Fruit fly (Drosophila melanogaster) whole organism, embryonic: ENCODE data around the gene CG14657.
A peak's percentile ranks its signal among the peaks of the same experiment; 100 is the strongest.

Experiments
- B-H1 ChIP-seq: fragments of 200-800 bp; sonication (Bioruptor generic); IDR thresholded peaks from 3 replicates; pipeline ENCODE4 v1.3.6; 2022; ENCODE audit warnings: missing biosample characterization, missing genetic modification characterization
- CG11093 ChIP-seq: fragments of 200-800 bp; sonication (Bioruptor generic); IDR thresholded peaks from 3 replicates; pipeline ENCODE4 v1.3.6; 2022; ENCODE audit warnings: missing biosample characterization, missing genetic modification characterization
- CG11560 ChIP-seq: fragments of 200-800 bp; sonication (Bioruptor generic); IDR thresholded peaks from 3 replicates; pipeline ENCODE4 v1.3.6; 2022; ENCODE audit warnings: missing biosample characterization, missing genetic modification characterization
- CG12104 ChIP-seq: fragments of 200-800 bp; sonication (Bioruptor generic); optimal IDR thresholded peaks from 3 replicates; lab custom pipeline; 2016; ENCODE audit warnings: missing biosample characterization, missing genetic modification characterization
- CG12391 ChIP-seq: fragments of 200-800 bp; sonication (Bioruptor generic); optimal IDR thresholded peaks from 3 replicates; lab custom pipeline; 2018; ENCODE audit warnings: missing biosample characterization, mild to moderate bottlenecking, missing genetic modification characterization, moderate library complexity
- CG12942 ChIP-seq: fragments of 200-800 bp; sonication (Bioruptor generic); optimal IDR thresholded peaks from 3 replicates; lab custom pipeline; 2016; ENCODE audit warnings: missing biosample characterization, missing genetic modification characterization
- CG13287 ChIP-seq: fragments of 200-800 bp; sonication (Bioruptor generic); IDR thresholded peaks from 2 replicates; pipeline ENCODE4 v1.3.6; 2022; ENCODE audit warnings: missing biosample characterization, missing genetic modification characterization; ENCODE audit not compliant: partially characterized antibody
- CG1602 ChIP-seq: fragments of 200-800 bp; sonication (Bioruptor generic); optimal IDR thresholded peaks from 3 replicates; lab custom pipeline; 2016; ENCODE audit warnings: missing biosample characterization, missing genetic modification characterization
- CG1792 ChIP-seq: fragments of 200-800 bp; sonication (Bioruptor generic); optimal IDR thresholded peaks from 2 replicates; lab custom pipeline; 2016; ENCODE audit warnings: missing biosample characterization, missing genetic modification characterization
- CG30431 ChIP-seq: fragments of 200-800 bp; sonication (Bioruptor generic); optimal IDR thresholded peaks from 2 replicates; lab custom pipeline; 2017; ENCODE audit warnings: missing biosample characterization, missing genetic modification characterization
- CG31441 ChIP-seq: fragments of 200-800 bp; sonication (Bioruptor generic); IDR thresholded peaks from 2 replicates; pipeline ENCODE4 v1.3.6; 2022; ENCODE audit warnings: missing biosample characterization, missing genetic modification characterization
- CG3163 ChIP-seq: fragments of 200-800 bp; sonication (Bioruptor generic); optimal IDR thresholded peaks from 3 replicates; lab custom pipeline; 2016; ENCODE audit warnings: missing biosample characterization, missing genetic modification characterization
- CG3407 ChIP-seq: fragments of 200-800 bp; sonication (Bioruptor generic); optimal IDR thresholded peaks from 2 replicates; lab custom pipeline; 2018; ENCODE audit warnings: missing biosample characterization, mild to moderate bottlenecking, missing genetic modification characterization
- CG34376 ChIP-seq: fragments of 200-800 bp; sonication (Bioruptor generic); optimal IDR thresholded peaks from 2 replicates; lab custom pipeline; 2018; ENCODE audit warnings: missing biosample characterization, mild to moderate bottlenecking, missing genetic modification characterization
- CG4617 ChIP-seq: fragments of 200-800 bp; sonication (Bioruptor generic); optimal IDR thresholded peaks from 3 replicates; lab custom pipeline; 2016; ENCODE audit warnings: missing biosample characterization, missing genetic modification characterization, borderline replicate concordance
- CG5245 ChIP-seq: fragments of 200-800 bp; sonication (Bioruptor generic); optimal IDR thresholded peaks from 3 replicates; lab custom pipeline; 2016; ENCODE audit warnings: missing biosample characterization, missing genetic modification characterization
- CG7839 ChIP-seq: fragments of 200-800 bp; sonication (Bioruptor generic); optimal IDR thresholded peaks from 3 replicates; lab custom pipeline; 2018; ENCODE audit warnings: missing biosample characterization, mild to moderate bottlenecking, missing genetic modification characterization, moderate library complexity
- CG8359 ChIP-seq: fragments of 200-800 bp; sonication (Bioruptor generic); optimal IDR thresholded peaks from 2 replicates; lab custom pipeline; 2017; ENCODE audit warnings: missing biosample characterization, mild to moderate bottlenecking, missing genetic modification characterization, borderline replicate concordance
- CrebB ChIP-seq: fragments of 200-800 bp; sonication (Bioruptor generic); optimal IDR thresholded peaks from 3 replicates; lab custom pipeline; 2018; ENCODE audit warnings: missing biosample characterization, mild to moderate bottlenecking, missing genetic modification characterization
- Dek ChIP-seq: fragments of 200-800 bp; sonication (Bioruptor generic); optimal IDR thresholded peaks from 3 replicates; lab custom pipeline; 2019; ENCODE audit warnings: missing biosample characterization, mild to moderate bottlenecking, missing genetic modification characterization, moderate library complexity
- ERR ChIP-seq: fragments of 200-800 bp; sonication (Bioruptor generic); optimal IDR thresholded peaks from 2 replicates; lab custom pipeline; 2016; ENCODE audit warnings: missing biosample characterization, missing genetic modification characterization
- Hmx ChIP-seq: fragments of 200-800 bp; sonication (Bioruptor generic); optimal IDR thresholded peaks from 2 replicates; lab custom pipeline; 2016; ENCODE audit warnings: missing biosample characterization, missing genetic modification characterization
- Hr3 ChIP-seq: fragments of 200-800 bp; sonication (Bioruptor generic); optimal IDR thresholded peaks from 3 replicates; lab custom pipeline; 2016; ENCODE audit warnings: missing biosample characterization, missing genetic modification characterization
- Kr ChIP-seq: fragments of 200-800 bp; sonication (Bioruptor generic); optimal IDR thresholded peaks from 2 replicates; lab custom pipeline; 2017; ENCODE audit warnings: missing biosample characterization, mild to moderate bottlenecking, missing genetic modification characterization
- MTF-1 ChIP-seq: fragments of 200-800 bp; sonication (Bioruptor generic); optimal IDR thresholded peaks from 2 replicates; lab custom pipeline; 2018; ENCODE audit warnings: missing biosample characterization, mild to moderate bottlenecking, missing genetic modification characterization, borderline replicate concordance
- Meics ChIP-seq: fragments of 200-800 bp; sonication (Bioruptor generic); optimal IDR thresholded peaks from 2 replicates; lab custom pipeline; 2017; ENCODE audit warnings: missing biosample characterization, mild to moderate bottlenecking, missing genetic modification characterization
- Poxn ChIP-seq: fragments of 200-800 bp; sonication (Bioruptor generic); IDR thresholded peaks from 2 replicates; pipeline ENCODE4 v1.3.6; 2022; ENCODE audit warnings: missing biosample characterization, missing genetic modification characterization
- Sox102F ChIP-seq: fragments of 200-800 bp; sonication (Bioruptor generic); optimal IDR thresholded peaks from 2 replicates; lab custom pipeline; 2018; ENCODE audit warnings: missing biosample characterization, mild to moderate bottlenecking, missing genetic modification characterization, moderate library complexity
- Sry-β ChIP-seq: fragments of 200-800 bp; sonication (Bioruptor generic); optimal IDR thresholded peaks from 2 replicates; lab custom pipeline; 2018; ENCODE audit warnings: missing biosample characterization, mild to moderate bottlenecking, missing genetic modification characterization, moderate library complexity
- Taf1 ChIP-seq: fragments of 200-800 bp; sonication (Bioruptor generic); IDR thresholded peaks from 2 replicates; pipeline ENCODE4 v1.3.6; 2022; ENCODE audit warnings: missing biosample characterization, missing genetic modification characterization
- YL-1 ChIP-seq: fragments of 200-800 bp; sonication (Bioruptor generic); optimal IDR thresholded peaks from 3 replicates; lab custom pipeline; 2017; ENCODE audit warnings: missing biosample characterization, mild to moderate bottlenecking, missing genetic modification characterization
- bab2 ChIP-seq: fragments of 200-800 bp; sonication (Bioruptor generic); optimal IDR thresholded peaks from 2 replicates; lab custom pipeline; 2016; ENCODE audit warnings: missing biosample characterization, missing genetic modification characterization
- cato ChIP-seq: fragments of 200-800 bp; sonication (Bioruptor generic); optimal IDR thresholded peaks from 2 replicates; lab custom pipeline; 2016; ENCODE audit warnings: missing biosample characterization, missing genetic modification characterization, borderline replicate concordance
- chm ChIP-seq: fragments of 200-800 bp; sonication (Bioruptor generic); IDR thresholded peaks from 2 replicates; pipeline ENCODE4 v1.3.6; 2022; ENCODE audit warnings: missing biosample characterization, missing genetic modification characterization
- dm ChIP-seq: fragments of 200-800 bp; sonication (Bioruptor generic); optimal IDR thresholded peaks from 3 replicates; lab custom pipeline; 2016; ENCODE audit warnings: missing biosample characterization, missing genetic modification characterization
- dmrt99B ChIP-seq: fragments of 200-800 bp; sonication (Bioruptor generic); optimal IDR thresholded peaks from 2 replicates; lab custom pipeline; 2018; ENCODE audit warnings: missing biosample characterization, mild to moderate bottlenecking, missing genetic modification characterization, moderate library complexity
- esg ChIP-seq: fragments of 200-800 bp; sonication (Bioruptor generic); conservative IDR thresholded peaks from 2 replicates; pipeline ENCODE4 v1.3.6; 2022; ENCODE audit warnings: missing biosample characterization, missing genetic modification characterization
- gem ChIP-seq: fragments of 200-800 bp; sonication (Bioruptor generic); optimal IDR thresholded peaks from 2 replicates; lab custom pipeline; 2019; ENCODE audit warnings: missing biosample characterization, mild to moderate bottlenecking, missing genetic modification characterization, moderate library complexity
- ham ChIP-seq: fragments of 200-800 bp; sonication (Bioruptor generic); IDR thresholded peaks from 2 replicates; pipeline ENCODE4 v1.3.6; 2022; ENCODE audit warnings: missing biosample characterization, missing genetic modification characterization
- jigr1 ChIP-seq: fragments of 200-800 bp; sonication (Bioruptor generic); IDR thresholded peaks from 3 replicates; pipeline ENCODE4 v1.3.6; 2022; ENCODE audit warnings: missing biosample characterization, missing genetic modification characterization
- knrl ChIP-seq: fragments of 200-800 bp; sonication (Bioruptor generic); IDR thresholded peaks from 3 replicates; pipeline ENCODE4 v1.3.6; 2022; ENCODE audit warnings: missing biosample characterization, missing genetic modification characterization; ENCODE audit not compliant: partially characterized antibody
- maf-S ChIP-seq: fragments of 200-800 bp; sonication (Bioruptor generic); optimal IDR thresholded peaks from 2 replicates; lab custom pipeline; 2016; ENCODE audit warnings: missing biosample characterization, missing genetic modification characterization
- nmo ChIP-seq: fragments of 200-800 bp; sonication (Bioruptor generic); optimal IDR thresholded peaks from 2 replicates; lab custom pipeline; 2018; ENCODE audit warnings: missing biosample characterization, mild to moderate bottlenecking, missing genetic modification characterization, moderate library complexity
- onecut ChIP-seq: fragments of 200-800 bp; sonication (Bioruptor generic); IDR thresholded peaks from 2 replicates; pipeline ENCODE4 v1.3.6; 2022; ENCODE audit warnings: missing biosample characterization, missing genetic modification characterization
- salm ChIP-seq: fragments of 200-800 bp; sonication (Bioruptor generic); optimal IDR thresholded peaks from 2 replicates; lab custom pipeline; 2018; ENCODE audit warnings: missing biosample characterization, mild to moderate bottlenecking, missing genetic modification characterization
- sens ChIP-seq: fragments of 200-800 bp; sonication (Bioruptor generic); peaks from one replicate; lab custom pipeline; 2016; ENCODE audit warnings: missing biosample characterization, missing genetic modification characterization
- shn ChIP-seq: fragments of 200-800 bp; sonication (Bioruptor generic); optimal IDR thresholded peaks from 3 replicates; lab custom pipeline; 2016; ENCODE audit warnings: missing biosample characterization, missing genetic modification characterization
- sisA ChIP-seq: fragments of 200-800 bp; sonication (Bioruptor generic); IDR thresholded peaks from 2 replicates; pipeline ENCODE4 v1.3.6; 2022; ENCODE audit warnings: missing biosample characterization, missing genetic modification characterization
- slou ChIP-seq: fragments of 200-800 bp; sonication (Bioruptor generic); optimal IDR thresholded peaks from 3 replicates; lab custom pipeline; 2016; ENCODE audit warnings: missing biosample characterization, missing genetic modification characterization
- sr ChIP-seq: fragments of 200-800 bp; sonication (Bioruptor generic); IDR thresholded peaks from 3 replicates; pipeline ENCODE4 v1.3.6; 2022; ENCODE audit warnings: missing biosample characterization, missing genetic modification characterization
- trem ChIP-seq: fragments of 200-800 bp; optimal IDR thresholded peaks from 3 replicates; lab custom pipeline; 2019; ENCODE audit warnings: missing biosample characterization, mild to moderate bottlenecking, missing genetic modification characterization, moderate library complexity
- zfh1 ChIP-seq: fragments of 200-800 bp; sonication (Bioruptor generic); IDR thresholded peaks from 3 replicates; pipeline ENCODE4 v1.3.6; 2022; ENCODE audit warnings: missing biosample characterization, missing genetic modification characterization

The CG14657 gene

DNA sequence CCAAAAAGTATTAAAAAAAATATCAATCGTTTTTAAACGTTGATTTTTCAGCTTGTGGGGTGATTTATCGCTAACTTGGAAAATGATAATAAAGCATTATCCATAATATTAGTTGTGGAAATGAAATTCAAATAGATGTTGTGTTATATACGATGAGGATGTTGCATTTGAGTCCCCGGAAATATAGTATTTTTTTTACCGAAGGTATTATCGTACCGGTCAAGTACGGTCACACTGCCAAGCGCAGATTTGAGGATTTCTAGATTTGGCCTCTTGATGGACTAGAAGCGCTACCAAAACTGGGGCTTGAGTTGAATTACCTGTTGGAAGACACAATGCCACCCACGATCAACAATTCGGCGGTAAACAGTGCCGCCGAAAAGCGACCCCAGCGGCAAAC is 45.9 kb downstream of the CG14657 start (continued):
- TF ChIP-seq maf-S (GFP tag; lab: Kevin White, UChicago): no peak
- no peak for TF ChIP-seq CG3407 (GFP tag; lab: Kevin White, UChicago)
- no peak for TF ChIP-seq Poxn (GFP tag; lab: Robert Waterston, UW)
- peak; percentile 38 for TF ChIP-seq Hr3 (GFP tag; lab: Kevin White, UChicago)
- peak; percentile 58 for TF ChIP-seq trem (tag; lab: Kevin White, UChicago)
- TF ChIP-seq YL-1 (GFP tag; lab: Kevin White, UChicago): peak; percentile 66
- TF ChIP-seq CG5245 (GFP tag; lab: Kevin White, UChicago): peak; percentile 5
- no peak for TF ChIP-seq CG11093 (GFP tag; lab: Robert Waterston, UW)
- peak; percentile 79 for TF ChIP-seq CG4617 (GFP tag; lab: Kevin White, UChicago)
- TF ChIP-seq slou (GFP tag; lab: Kevin White, UChicago): no peak
- no peak for TF ChIP-seq CG34376 (GFP tag; lab: Kevin White, UChicago)
- TF ChIP-seq CG31441: no peak; the same call in 1 of the 2 replicates
- peak; percentile 58 for TF ChIP-seq CG7839 (tag; lab: Kevin White, UChicago)
- no peak for TF ChIP-seq dmrt99B (tag; lab: Kevin White, UChicago)
- TF ChIP-seq bab2 (GFP tag; lab: Kevin White, UChicago): peak; percentile 20
- TF ChIP-seq B-H1 (GFP tag; lab: Robert Waterston, UW): no peak
- no peak for TF ChIP-seq Taf1
- no peak for TF ChIP-seq dm (GFP tag; lab: Kevin White, UChicago)
- TF ChIP-seq shn: no peak
- no peak for TF ChIP-seq sisA
- TF ChIP-seq knrl (GFP tag; lab: Robert Waterston, UW): no peak; the same call in 2 of the 3 replicates
- TF ChIP-seq ERR (GFP tag; lab: Kevin White, UChicago): peak; percentile 7
- no peak for TF ChIP-seq CG3163 (GFP tag; lab: Kevin White, UChicago)
- peak; percentile 19; the same call in 1 of the 2 replicates for TF ChIP-seq esg
- TF ChIP-seq CG1792: no peak
- no peak for TF ChIP-seq CrebB
- no peak for TF ChIP-seq jigr1
- no peak for TF ChIP-seq chm (GFP tag; lab: Robert Waterston, UW)
- TF ChIP-seq cato (GFP tag; lab: Kevin White, UChicago): no peak
- TF ChIP-seq nmo (GFP tag; lab: Kevin White, UChicago): peak; percentile 62
- TF ChIP-seq zfh1 (GFP tag; lab: Robert Waterston, UW): peak; percentile 58; the same call in 1 of the 3 replicates
- peak; percentile 23; the same call in 1 of the 2 replicates for TF ChIP-seq onecut (GFP tag; lab: Robert Waterston, UW)
- TF ChIP-seq ham (GFP tag; lab: Robert Waterston, UW): no peak
- TF ChIP-seq MTF-1 (GFP tag; lab: Kevin White, UChicago): no peak
- no peak for TF ChIP-seq Sry-β (GFP tag; lab: Kevin White, UChicago)
- TF ChIP-seq gem (tag; lab: Kevin White, UChicago): no peak
- no peak for TF ChIP-seq CG13287 (GFP tag; lab: Robert Waterston, UW)
- no peak for TF ChIP-seq salm
- TF ChIP-seq Hmx (GFP tag; lab: Kevin White, UChicago): no peak
- TF ChIP-seq CG12942 (GFP tag; lab: Kevin White, UChicago): no peak
- TF ChIP-seq Sox102F (GFP tag; lab: Kevin White, UChicago): peak; percentile 47
- TF ChIP-seq sr (GFP tag; lab: Robert Waterston, UW): no peak
- TF ChIP-seq CG12391 (tag; lab: Kevin White, UChicago): peak; percentile 71
- peak; percentile 53 for TF ChIP-seq Meics (GFP tag; lab: Kevin White, UChicago)
- peak; percentile 11 for TF ChIP-seq Dek
- no peak for TF ChIP-seq Kr
- TF ChIP-seq CG8359: no peak
- no peak for TF ChIP-seq CG30431 (GFP tag; lab: Kevin White, UChicago)
- TF ChIP-seq CG11560: no peak
- no peak for TF ChIP-seq CG12104 (GFP tag; lab: Kevin White, UChicago)
- peak; percentile 14 for TF ChIP-seq CG1602 (GFP tag; lab: Kevin White, UChicago)
- TF ChIP-seq sens (GFP tag; lab: Kevin White, UChicago): peak; percentile 93
